Worm (Caenorhabditis elegans): ENCODE measurements around the gene mrp-2.

DNA sequence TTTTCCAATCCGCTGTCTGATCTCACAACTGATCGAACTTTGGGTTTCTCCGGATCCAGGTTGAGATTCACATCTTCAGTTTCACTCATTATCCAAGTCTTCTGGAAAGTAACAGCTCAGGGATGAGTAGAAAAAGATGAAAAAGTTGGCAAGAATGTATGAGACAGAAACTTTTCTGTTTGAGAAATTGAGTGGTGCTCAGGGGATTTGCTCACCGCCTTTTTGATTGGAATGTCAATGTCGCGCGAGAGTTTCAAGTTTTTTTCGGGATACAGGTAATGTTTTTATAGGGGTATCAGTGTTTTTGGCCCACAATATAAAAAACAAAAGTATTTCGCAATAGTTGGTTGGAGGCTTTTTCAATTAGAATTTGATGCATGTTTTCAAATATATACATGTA lies 48.7 kb upstream of the mrp-2 start, which contains the start of gene unc-96:
- TF ChIP-seq him-1 (tag; optimal IDR thresholded peaks at IDR 0.05): no peak
- TF ChIP-seq dao-5 (tag; optimal IDR thresholded peaks at IDR 0.05): no peak

Data from whole organism, L4/young adult.